Worm (Caenorhabditis elegans) whole organism, mixed stage, embryonic: ENCODE measurements around the gene pole-2.

Experiments
- blmp-1 ChIP-seq: fragments of 150-350 bp; optimal IDR thresholded peaks from 2 replicates; lab custom pipeline; 2014; ENCODE audit warnings: missing biosample characterization, missing genetic modification characterization
- elt-1 ChIP-seq: sonication (generic microtip); optimal IDR thresholded peaks from 2 replicates; lab custom pipeline; 2017; ENCODE audit warnings: missing genetic modification characterization, mild to moderate bottlenecking, missing compliant biosample characterization, antibody characterized with exemption, moderate library complexity, borderline replicate concordance; ENCODE audit not compliant: insufficient read depth
- elt-3 ChIP-seq: fragments of 150-350 bp; optimal IDR thresholded peaks from 2 replicates; lab custom pipeline; 2014; ENCODE audit warnings: missing biosample characterization, missing genetic modification characterization
- mab-5 ChIP-seq: fragments of 150-350 bp; optimal IDR thresholded peaks from 2 replicates; lab custom pipeline; 2014; ENCODE audit warnings: missing biosample characterization, missing genetic modification characterization
- mep-1 ChIP-seq: fragments of 150-350 bp; optimal IDR thresholded peaks from 2 replicates; lab custom pipeline; 2017; ENCODE audit warnings: missing biosample characterization, missing genetic modification reagents, missing genetic modification characterization, inconsistent platforms
- mls-2 ChIP-seq: sonication (generic microtip); optimal IDR thresholded peaks from 2 replicates; lab custom pipeline; 2016; ENCODE audit warnings: mild to moderate bottlenecking, missing genetic modification characterization, moderate library complexity, missing compliant biosample characterization
- nhr-76 ChIP-seq: sonication (generic microtip); optimal IDR thresholded peaks from 2 replicates; lab custom pipeline; 2017; ENCODE audit warnings: missing biosample characterization, missing genetic modification characterization
- pha-4 ChIP-seq: fragments of 150-350 bp; optimal IDR thresholded peaks from 2 replicates; lab custom pipeline; 2018; ENCODE audit warnings: missing biosample characterization, missing genetic modification reagents, missing genetic modification characterization
- snpc-4 ChIP-seq: fragments of 150-350 bp; optimal IDR thresholded peaks from 2 replicates; lab custom pipeline; 2014; ENCODE audit warnings: missing biosample characterization, missing genetic modification characterization
- sptf-1 ChIP-seq: sonication (generic microtip); optimal IDR thresholded peaks from 2 replicates; lab custom pipeline; 2017; ENCODE audit warnings: mild to moderate bottlenecking, missing genetic modification characterization, moderate library complexity, missing compliant biosample characterization
- unc-39 ChIP-seq: fragments of 150-350 bp; optimal IDR thresholded peaks from 2 replicates; lab custom pipeline; 2014; ENCODE audit warnings: missing biosample characterization, missing genetic modification characterization
- unc-62 ChIP-seq: fragments of 150-350 bp; optimal IDR thresholded peaks from 2 replicates; lab custom pipeline; 2014; ENCODE audit warnings: missing biosample characterization, missing genetic modification reagents, missing genetic modification characterization
- zip-8 ChIP-seq: fragments of 150-350 bp; optimal IDR thresholded peaks from 2 replicates; lab custom pipeline; 2014; ENCODE audit warnings: missing biosample characterization, missing genetic modification characterization
- ztf-11 ChIP-seq: fragments of 150-350 bp; optimal IDR thresholded peaks from 2 replicates; lab custom pipeline; 2014; ENCODE audit warnings: missing biosample characterization, missing genetic modification characterization

DNA sequence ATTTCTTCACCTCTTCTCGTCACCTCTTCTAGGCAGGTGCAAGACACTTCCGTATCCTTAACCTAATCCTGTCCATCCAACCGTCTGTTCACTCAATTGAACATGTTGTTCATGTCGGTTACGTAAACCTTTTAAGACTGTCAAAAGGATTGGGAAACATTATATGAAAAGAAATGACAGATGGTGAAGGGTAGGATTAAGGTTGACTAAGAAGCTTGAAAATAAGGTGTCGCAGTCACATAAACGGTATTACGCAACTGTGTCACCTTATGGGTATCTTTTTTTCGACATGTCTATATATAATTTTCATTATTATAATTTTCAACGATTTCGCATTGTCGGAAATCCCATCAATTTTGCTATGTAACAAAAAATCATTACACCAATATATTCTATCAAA is 36.4 kb upstream of the pole-2 start:
- TF ChIP-seq blmp-1 (tag; lab: Kevin White, UChicago) (no peak), nhr-76 (tag; lab: Kevin White, UChicago) (no peak), pha-4 (tag; lab: Kevin White, UChicago) (no peak), unc-39 (no peak), snpc-4 (tag; lab: Kevin White, UChicago) (no peak), mls-2 (tag; lab: Kevin White, UChicago) (no peak), unc-62 (GFP tag; lab: Kevin White, UChicago) (no peak), mep-1 (tag; lab: Kevin White, UChicago) (no peak), zip-8 (tag; lab: Kevin White, UChicago) (peak; percentile 51), sptf-1 (no peak), elt-1 (tag; lab: Kevin White, UChicago) (no peak), ztf-11 (no peak), mab-5 (tag; lab: Kevin White, UChicago) (no peak), elt-3 (no peak)
